Fruit fly (Drosophila melanogaster) whole organism, larva: ENCODE measurements around the gene Ir7a.

ENCODE experiments used
- noc ChIP-seq: fragments of 200-800 bp; sonication (Bioruptor generic); optimal IDR thresholded peaks from 3 replicates; lab custom pipeline; 2019; ENCODE audit warnings: missing biosample characterization, mild to moderate bottlenecking, missing genetic modification characterization, moderate library complexity

The Ir7a gene

DNA sequence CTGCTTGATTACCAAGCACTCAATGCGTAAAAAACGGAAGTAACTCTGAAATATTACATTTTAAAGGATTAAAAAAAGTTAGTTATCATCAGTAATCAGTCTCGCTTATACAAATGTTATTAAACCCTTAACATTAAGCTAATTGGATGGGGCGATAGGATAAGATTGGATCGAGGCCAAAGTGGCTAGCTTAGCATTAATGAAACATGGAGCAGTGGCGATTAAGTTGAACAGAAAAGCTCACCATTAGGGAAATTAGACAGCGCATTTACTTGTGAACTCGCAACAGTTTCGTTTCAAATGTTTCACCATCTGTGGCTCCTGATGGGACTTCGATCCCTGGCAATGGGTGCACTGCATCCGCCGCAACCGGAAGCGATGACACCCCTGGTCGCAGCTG is at the start of gene Ir7a:
Gene Ir7a (plus strand): TSS at position 301 of the 400 bp plus-strand sequence.
- TF ChIP-seq noc, result no peak

dm6 chrX:7715433-7715832 is 49.3 kb upstream of the Ir7a start:
- no peak for TF ChIP-seq noc

DNA sequence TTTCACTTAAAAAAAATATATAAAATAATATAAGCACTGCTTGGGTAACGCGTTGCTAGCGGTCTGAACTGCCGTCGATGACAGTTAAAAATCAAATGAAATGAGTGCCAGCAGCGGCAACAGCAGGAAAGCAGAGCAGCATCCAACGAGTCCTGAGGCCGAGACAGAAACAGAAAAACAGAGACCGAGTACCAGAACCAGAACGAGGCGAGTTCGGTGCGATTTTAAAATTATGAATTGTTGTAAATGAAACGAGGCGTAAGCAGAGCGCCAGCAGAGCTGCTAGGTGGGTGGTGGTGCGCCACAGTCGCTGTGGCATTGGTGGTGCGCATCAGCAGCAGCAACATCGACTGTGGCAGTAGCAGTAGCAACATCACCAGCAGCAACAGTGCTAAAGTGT is 47.0 kb upstream of the Ir7a start, which contains the start of gene CG15478:
Gene CG15478 (minus strand): TSS at position 101 of the 400 bp plus-strand sequence.
- TF ChIP-seq noc, result no peak

DNA sequence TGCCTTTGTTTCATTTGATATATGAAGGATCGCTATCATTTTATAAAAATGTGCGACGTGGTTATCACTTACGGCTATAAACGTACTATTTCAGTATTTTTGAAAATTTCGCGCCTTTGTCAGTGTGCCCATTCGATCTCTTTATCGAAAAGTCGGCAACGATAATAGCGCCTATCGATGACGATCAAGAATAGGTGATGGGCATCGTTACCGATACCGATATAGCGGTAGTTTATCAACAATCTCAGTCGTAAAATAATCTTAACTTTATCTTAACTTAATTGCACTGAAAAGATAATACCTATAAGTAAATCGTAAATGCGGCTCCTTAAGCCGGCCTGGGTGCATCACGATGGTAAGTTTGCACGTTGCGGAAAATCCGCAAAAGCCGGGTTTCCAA is 42.9 kb upstream of the Ir7a start, which contains the start of gene Hira:
Gene Hira (plus strand): TSS at position 215 of the 400 bp plus-strand sequence.
- TF ChIP-seq noc, result no peak

dm6 chrX:7728251-7729164 is 36.3 kb upstream of the Ir7a start, which contains the start of the genes NELF-B and CG12155:
TSS of gene NELF-B (minus strand) at chrX:7728361.
TSS of gene CG12155 (plus strand) at chrX:7728755.
- TF ChIP-seq noc, result no peak

DNA sequence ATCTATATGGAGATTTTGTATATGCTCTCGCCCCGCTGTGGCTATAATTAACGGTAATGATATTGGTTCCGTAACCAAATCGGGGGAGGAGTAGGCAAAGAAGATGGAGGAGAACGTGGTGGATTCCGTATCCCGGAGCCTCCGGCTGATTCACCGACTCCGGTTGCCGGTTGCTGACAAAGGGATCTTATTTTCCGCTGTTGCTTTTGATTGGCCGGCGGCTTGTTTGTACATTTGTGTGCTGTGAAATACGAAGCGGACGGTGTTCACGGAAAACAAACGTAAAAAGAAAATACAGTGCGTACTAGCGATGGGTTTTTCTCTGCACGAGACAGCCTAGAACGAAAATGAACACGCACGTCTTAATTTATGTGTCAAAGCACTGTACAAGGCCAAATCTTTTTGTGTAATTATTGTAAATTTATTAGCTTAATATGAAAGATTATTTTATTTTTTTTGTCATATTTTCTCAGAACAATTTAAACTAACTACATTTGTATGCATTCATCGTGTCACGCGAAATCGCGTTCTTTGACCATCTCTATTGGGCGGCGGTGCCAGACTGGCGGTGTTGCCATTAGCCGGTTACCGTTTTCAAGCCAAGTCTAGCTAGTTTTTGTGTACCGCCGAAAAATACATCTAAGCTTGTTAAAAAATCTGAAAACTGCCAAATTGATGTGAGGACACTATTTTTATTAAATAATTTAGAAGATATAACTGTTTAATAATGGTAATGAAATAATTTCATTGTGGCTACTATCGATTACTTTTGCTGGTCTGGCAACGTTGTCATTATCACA is 30.5 kb upstream of the Ir7a start, which contains the start of the genes Pdp and Rab39:
Gene Pdp (minus strand): TSS at position 521 of the 800 bp plus-strand sequence.
Gene Rab39 (plus strand): TSS at position 793 of the 800 bp plus-strand sequence.
- peak; percentile 72 for TF ChIP-seq noc

DNA sequence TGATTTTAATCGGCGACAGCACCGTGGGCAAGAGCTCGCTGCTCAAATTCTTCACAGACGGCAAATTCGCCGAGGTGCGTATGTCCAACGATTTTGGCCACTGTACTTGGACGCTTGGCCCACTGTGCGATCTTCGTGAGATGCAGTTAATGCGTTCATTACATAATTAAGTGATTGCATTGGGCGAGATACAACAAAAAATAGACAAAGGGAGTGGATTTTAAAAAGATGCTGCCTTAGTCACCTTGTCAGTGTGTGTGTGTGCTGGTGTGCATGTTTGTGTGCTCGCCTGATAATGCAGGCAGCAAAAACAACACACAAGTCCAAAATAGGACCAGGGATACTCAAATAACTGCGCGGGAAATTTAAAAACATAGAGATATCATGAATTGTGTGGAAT is 29.5 kb upstream of the Ir7a start:
- no peak for TF ChIP-seq noc

dm6 chrX:7736593-7736992 is 28.2 kb upstream of the Ir7a start, which contains the start of gene Tom40:
TSS of gene Tom40 (plus strand) at chrX:7736893.
- TF ChIP-seq noc, result no peak

DNA sequence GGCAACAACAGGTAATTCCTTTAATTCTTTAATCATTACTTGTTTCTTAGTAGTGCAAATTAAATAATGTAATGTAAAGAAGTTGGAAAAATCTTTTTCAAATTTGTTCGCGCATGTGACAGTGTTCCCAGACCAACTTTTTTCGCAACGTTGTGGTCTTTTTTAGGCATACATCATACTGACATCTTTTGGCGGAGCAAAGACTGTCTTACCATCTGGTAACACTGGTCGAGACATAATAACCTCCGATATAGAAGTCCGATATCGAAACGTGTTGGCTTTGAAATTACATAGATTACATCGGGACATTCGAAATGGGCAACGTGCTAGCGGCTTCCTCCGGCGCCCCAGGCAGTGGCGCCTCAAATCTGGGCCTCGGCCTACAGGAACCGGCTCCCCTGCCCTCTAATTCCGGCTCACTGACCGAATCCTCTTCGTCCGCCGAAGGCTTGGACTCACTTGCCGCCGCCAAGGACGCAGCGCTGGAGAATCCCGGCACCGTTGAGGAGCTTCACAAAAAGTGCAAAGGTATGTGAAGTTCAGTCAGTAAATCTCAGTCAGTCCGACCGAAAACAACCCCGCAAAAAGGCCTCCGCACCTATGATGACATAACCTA is 27.5 kb upstream of the Ir7a start:
- TF ChIP-seq noc, result no peak

DNA sequence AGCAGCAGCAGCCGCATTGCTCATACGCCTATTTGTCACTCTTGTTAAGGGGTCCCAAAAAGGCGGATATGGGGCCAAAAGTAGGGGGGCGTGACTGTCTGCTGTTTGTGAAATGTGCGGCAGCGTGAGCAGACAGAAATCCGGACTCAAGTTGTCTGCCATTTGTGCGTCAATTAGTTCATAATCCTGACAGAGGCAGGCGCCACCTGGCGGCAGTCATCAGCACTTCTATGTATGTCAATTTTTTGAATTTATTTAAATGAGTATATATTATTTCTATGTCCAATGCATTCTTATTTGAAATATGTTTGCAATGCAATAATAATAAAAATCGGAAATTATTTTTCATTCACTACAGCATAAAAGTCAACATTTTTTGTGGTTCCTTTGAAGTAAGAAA is 20.7 kb upstream of the Ir7a start:
- TF ChIP-seq noc, result no peak

dm6 chrX:7746342-7746741 is 18.4 kb upstream of the Ir7a start:
- TF ChIP-seq noc, result no peak

dm6 chrX:7768147-7768787 is 3.5 kb downstream of the Ir7a start, which contains the start of gene CG34338:
TSS of gene CG34338 (plus strand) at chrX:7768737.
- no peak for TF ChIP-seq noc

dm6 chrX:7777905-7778304 is 13.1 kb downstream of the Ir7a start, which contains the start of gene CG32718:
TSS of gene CG32718 (plus strand) at chrX:7778205.
- no peak for TF ChIP-seq noc

DNA sequence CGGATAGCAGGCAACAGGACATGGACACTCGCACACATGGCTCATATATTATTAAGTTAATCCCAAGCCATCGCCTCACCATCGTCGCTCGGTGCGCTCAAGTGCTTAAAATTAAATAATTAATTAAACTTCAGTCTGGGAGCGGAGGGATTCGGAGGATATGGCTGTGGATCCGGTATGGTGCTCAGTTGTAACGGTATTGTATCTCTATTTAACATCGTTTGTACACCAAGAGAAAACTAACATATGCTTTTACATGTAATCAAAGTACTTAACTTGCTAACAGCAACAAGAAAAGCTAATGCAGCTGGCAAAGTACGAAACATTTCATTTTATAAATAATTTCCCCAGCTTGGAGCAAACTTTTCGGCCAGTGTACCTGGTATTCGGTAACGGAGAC is 26.3 kb downstream of the Ir7a start:
- TF ChIP-seq noc, result no peak

- no peak for TF ChIP-seq noc
Measured at dm6 chrX:7801085-7801484, 36.3 kb downstream of the Ir7a start.
